Worm (Caenorhabditis elegans) whole organism, late embryonic: ENCODE data around the gene txdc-12.2.

Source experiments
- C08G9.2 ChIP-seq: sonication (generic microtip); optimal IDR thresholded peaks from 2 replicates; lab custom pipeline; 2016; ENCODE audit warnings: mild to moderate bottlenecking, missing genetic modification characterization, moderate library complexity, missing compliant biosample characterization
- F13H6.1 ChIP-seq: sonication (generic microtip); optimal IDR thresholded peaks from 2 replicates; lab custom pipeline; 2016; ENCODE audit warnings: missing genetic modification characterization, missing compliant biosample characterization
- K02D7.2 ChIP-seq: sonication (generic microtip); optimal IDR thresholded peaks from 2 replicates; lab custom pipeline; 2017; ENCODE audit warnings: mild to moderate bottlenecking, missing genetic modification characterization, missing compliant biosample characterization
- Y22D7AL.16 ChIP-seq: sonication (generic microtip); optimal IDR thresholded peaks from 2 replicates; lab custom pipeline; 2016; ENCODE audit warnings: missing genetic modification characterization, missing compliant biosample characterization
- ama-1 ChIP-seq: fragments of 150-350 bp; optimal IDR thresholded peaks from 2 replicates; lab custom pipeline; 2014
- ceh-14 ChIP-seq: sonication (generic microtip); optimal IDR thresholded peaks from 2 replicates; lab custom pipeline; 2016; ENCODE audit warnings: missing genotype, missing genetic modification characterization, missing compliant biosample characterization
- ceh-18 ChIP-seq: sonication (generic microtip); optimal IDR thresholded peaks from 2 replicates; lab custom pipeline; 2016; ENCODE audit warnings: missing genetic modification characterization, missing compliant biosample characterization
- ceh-2 ChIP-seq: sonication (generic microtip); optimal IDR thresholded peaks from 2 replicates; lab custom pipeline; 2016; ENCODE audit warnings: missing genotype, missing genetic modification characterization, missing compliant biosample characterization
- ceh-31 ChIP-seq: sonication (generic microtip); optimal IDR thresholded peaks from 2 replicates; lab custom pipeline; 2016; ENCODE audit warnings: missing genetic modification characterization, missing compliant biosample characterization
- ceh-45 ChIP-seq: fragments of 200-800 bp; sonication (Bioruptor generic); IDR thresholded peaks from 2 replicates; pipeline ENCODE4 v1.3.6; 2022; ENCODE audit warnings: missing genetic modification reagents, missing genetic modification characterization, missing compliant biosample characterization
- ceh-6 ChIP-seq: fragments of 200-800 bp; sonication (Bioruptor generic); optimal IDR thresholded peaks from 2 replicates; lab custom pipeline; 2018; ENCODE audit warnings: mild to moderate bottlenecking, missing genetic modification characterization, missing compliant biosample characterization
- ceh-9 ChIP-seq: sonication (generic microtip); optimal IDR thresholded peaks from 2 replicates; lab custom pipeline; 2016; ENCODE audit warnings: mild to moderate bottlenecking, missing genetic modification characterization, inconsistent platforms, missing compliant biosample characterization
- che-1 ChIP-seq: sonication (generic microtip); optimal IDR thresholded peaks from 2 replicates; lab custom pipeline; 2016; ENCODE audit warnings: mild to moderate bottlenecking, missing genetic modification characterization, missing compliant biosample characterization
- dmd-4 ChIP-seq: sonication (generic microtip); optimal IDR thresholded peaks from 2 replicates; lab custom pipeline; 2016; ENCODE audit warnings: borderline replicate concordance, missing genetic modification characterization, missing compliant biosample characterization
- dve-1 ChIP-seq: sonication (generic microtip); optimal IDR thresholded peaks from 2 replicates; lab custom pipeline; 2017; ENCODE audit warnings: antibody characterized with exemption, mild to moderate bottlenecking, missing genetic modification characterization, missing compliant biosample characterization
- elt-2 ChIP-seq: sonication (generic microtip); optimal IDR thresholded peaks from 2 replicates; lab custom pipeline; 2016; ENCODE audit warnings: missing genetic modification reagents, missing genetic modification characterization, missing compliant biosample characterization
- eyg-1 ChIP-seq: sonication (generic microtip); optimal IDR thresholded peaks from 2 replicates; lab custom pipeline; 2016; ENCODE audit warnings: missing genotype, missing genetic modification characterization, missing compliant biosample characterization
- fax-1 ChIP-seq: sonication (generic microtip); optimal IDR thresholded peaks from 2 replicates; lab custom pipeline; 2016; ENCODE audit warnings: missing genotype, missing genetic modification characterization, missing compliant biosample characterization
- fkh-10 ChIP-seq: fragments of 150-350 bp; optimal IDR thresholded peaks from 2 replicates; lab custom pipeline; 2014; ENCODE audit warnings: missing biosample characterization, missing genetic modification reagents, missing genetic modification characterization
- fkh-6 ChIP-seq: sonication (generic microtip); optimal IDR thresholded peaks from 2 replicates; lab custom pipeline; 2016; ENCODE audit warnings: missing genetic modification characterization, missing compliant biosample characterization
- hlh-13 ChIP-seq: fragments of 200-800 bp; sonication (Bioruptor generic); optimal IDR thresholded peaks from 2 replicates; lab custom pipeline; 2018; ENCODE audit warnings: mild to moderate bottlenecking, missing genetic modification characterization, missing compliant biosample characterization
- hlh-30 ChIP-seq: sonication (generic microtip); optimal IDR thresholded peaks from 2 replicates; lab custom pipeline; 2017; ENCODE audit warnings: antibody characterized with exemption, missing genetic modification characterization, missing compliant biosample characterization; ENCODE audit not compliant: insufficient read depth
- hlh-6 ChIP-seq: sonication (generic microtip); optimal IDR thresholded peaks from 2 replicates; lab custom pipeline; 2016; ENCODE audit warnings: missing genotype, missing genetic modification characterization, missing compliant biosample characterization
- hlh-8 ChIP-seq: sonication (generic microtip); optimal IDR thresholded peaks from 2 replicates; lab custom pipeline; 2016; ENCODE audit warnings: missing genotype, missing genetic modification characterization, missing compliant biosample characterization
- nfya-1 ChIP-seq: sonication (generic microtip); optimal IDR thresholded peaks from 2 replicates; lab custom pipeline; 2017; ENCODE audit warnings: missing genetic modification characterization, mild to moderate bottlenecking, missing compliant biosample characterization, antibody characterized with exemption, moderate library complexity
- nhr-232 ChIP-seq: sonication (generic microtip); optimal IDR thresholded peaks from 2 replicates; lab custom pipeline; 2016; ENCODE audit warnings: missing genetic modification characterization, missing compliant biosample characterization
- npax-4 ChIP-seq: sonication (generic microtip); optimal IDR thresholded peaks from 2 replicates; lab custom pipeline; 2016; ENCODE audit warnings: missing genetic modification characterization, missing compliant biosample characterization
- pat-9 ChIP-seq: fragments of 200-800 bp; sonication (Bioruptor generic); optimal IDR thresholded peaks from 2 replicates; lab custom pipeline; 2018; ENCODE audit warnings: mild to moderate bottlenecking, missing genetic modification characterization, moderate library complexity, missing compliant biosample characterization
- pax-1 ChIP-seq: fragments of 150-350 bp; optimal IDR thresholded peaks from 2 replicates; lab custom pipeline; 2014; ENCODE audit warnings: missing biosample characterization, missing genetic modification characterization
- pha-2 ChIP-seq: sonication (generic microtip); optimal IDR thresholded peaks from 2 replicates; lab custom pipeline; 2017; ENCODE audit warnings: mild to moderate bottlenecking, missing genetic modification characterization, missing compliant biosample characterization
- pha-4 ChIP-seq: fragments of 150-350 bp; optimal IDR thresholded peaks from 2 replicates; lab custom pipeline; 2018; ENCODE audit warnings: missing biosample characterization, missing genetic modification reagents, missing genetic modification characterization
- pqm-1 ChIP-seq: sonication (generic microtip); optimal IDR thresholded peaks from 2 replicates; lab custom pipeline; 2016; ENCODE audit warnings: missing genetic modification characterization, missing compliant biosample characterization
- pros-1 ChIP-seq: fragments of 150-350 bp; optimal IDR thresholded peaks from 2 replicates; lab custom pipeline; 2014; ENCODE audit warnings: missing biosample characterization, missing genetic modification reagents, missing genetic modification characterization
- rnt-1 ChIP-seq: sonication (generic microtip); optimal IDR thresholded peaks from 2 replicates; lab custom pipeline; 2016; ENCODE audit warnings: missing genetic modification characterization, missing compliant biosample characterization
- sdc-2 ChIP-seq: sonication (generic microtip); optimal IDR thresholded peaks from 2 replicates; lab custom pipeline; 2016; ENCODE audit warnings: missing genotype, missing genetic modification characterization, missing compliant biosample characterization
- sox-4 ChIP-seq: sonication (generic microtip); optimal IDR thresholded peaks from 2 replicates; lab custom pipeline; 2017; ENCODE audit warnings: mild to moderate bottlenecking, missing genetic modification characterization, inconsistent platforms, missing compliant biosample characterization
- tbx-7 ChIP-seq: sonication (generic microtip); optimal IDR thresholded peaks from 2 replicates; lab custom pipeline; 2016; ENCODE audit warnings: missing genotype, missing genetic modification characterization, missing compliant biosample characterization
- ttx-3 ChIP-seq: sonication (generic microtip); optimal IDR thresholded peaks from 2 replicates; lab custom pipeline; 2016; ENCODE audit warnings: missing genetic modification reagents, missing genetic modification characterization, missing compliant biosample characterization
- unc-3 ChIP-seq, 2 experiments: fragments of 200-800 bp in 1 of 2; sonication (Bioruptor generic) in 1 of 2; sonication (generic microtip) in 1 of 2; conservative IDR thresholded peaks in 1 of 2; optimal IDR thresholded peaks in 1 of 2; 2 replicates each; pipeline versions ENCODE4 v1.3.6 to Lab custom; 2016 to 2022; ENCODE audit warnings: missing compliant biosample characterization in 2 of 2, missing genetic modification characterization in 2 of 2, missing genetic modification reagents in 1 of 2
- unc-42 ChIP-seq: sonication (generic microtip); optimal IDR thresholded peaks from 2 replicates; lab custom pipeline; 2016; ENCODE audit warnings: missing genotype, missing genetic modification characterization, missing compliant biosample characterization
- unc-86 ChIP-seq: sonication (generic microtip); optimal IDR thresholded peaks from 2 replicates; lab custom pipeline; 2016; ENCODE audit warnings: missing genetic modification characterization, missing compliant biosample characterization
- zip-5 ChIP-seq: sonication (generic microtip); optimal IDR thresholded peaks from 2 replicates; lab custom pipeline; 2016; ENCODE audit warnings: missing genetic modification characterization, missing compliant biosample characterization

Gene txdc-12.2

DNA sequence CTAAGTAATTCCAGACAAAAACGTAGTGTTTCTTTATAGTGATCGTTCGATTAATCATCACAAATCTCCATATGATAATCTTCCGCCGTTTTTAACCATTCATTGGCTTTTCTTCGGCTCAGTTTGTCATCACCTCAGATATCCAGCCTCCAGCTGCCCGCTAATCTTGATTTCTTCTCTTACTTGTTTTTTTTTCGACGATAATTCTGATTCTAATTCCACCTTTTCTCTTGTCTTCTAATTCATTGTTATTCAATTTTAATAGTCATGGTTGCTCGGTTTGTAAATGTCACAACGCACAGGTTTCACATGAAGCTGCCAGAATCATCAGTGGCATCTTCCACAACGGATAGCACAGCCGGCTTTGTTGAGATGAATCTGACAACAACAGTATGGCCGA lies 5.3 kb downstream of the txdc-12.2 start, which contains the start of gene F49H12.4:
Gene F49H12.4 (plus strand): TSS at position 301 of the 400 bp plus-strand sequence.
- TF ChIP-seq ceh-31 (no peak), npax-4 (tag; lab: Kevin White, UChicago) (no peak), ceh-9 (no peak), eyg-1 (tag; lab: Kevin White, UChicago) (no peak), unc-3 (GFP tag; conservative IDR thresholded peaks at IDR 0.05; lab: Robert Waterston, UW) (no peak), unc-3 (tag; optimal IDR thresholded peaks at IDR 0.05; lab: Kevin White, UChicago) (no peak), fax-1 (tag; lab: Kevin White, UChicago) (no peak), ceh-2 (tag; lab: Kevin White, UChicago) (no peak), zip-5 (tag; lab: Kevin White, UChicago) (no peak), K02D7.2 (tag; lab: Kevin White, UChicago) (no peak), fkh-10 (GFP tag; lab: Kevin White, UChicago) (no peak)

DNA sequence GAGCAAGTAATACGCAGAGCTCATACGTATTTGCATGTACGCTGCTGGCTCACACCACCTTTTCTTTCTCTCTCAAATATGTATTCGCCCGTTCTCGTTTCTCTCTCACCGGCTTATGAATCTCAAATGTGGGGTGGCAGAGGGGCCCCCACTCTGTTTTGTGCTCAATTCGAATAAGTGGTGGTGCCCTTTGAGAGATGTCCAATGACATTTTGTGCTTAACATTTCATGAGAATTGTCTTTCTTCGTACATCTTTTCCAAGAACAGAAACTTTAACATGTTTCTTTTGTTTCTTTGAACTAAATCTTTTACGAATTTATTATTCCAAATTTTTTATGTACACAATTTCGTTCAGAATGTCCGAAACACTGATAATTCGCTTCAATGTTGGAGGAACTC lies 9.8 kb downstream of the txdc-12.2 start, which contains the start of gene F49H12.3:
Gene F49H12.3 (plus strand): TSS at position 357 of the 400 bp plus-strand sequence.
- TF ChIP-seq ama-1 (lab: Kevin White, UChicago) (no peak), Y22D7AL.16 (tag; lab: Kevin White, UChicago) (no peak), dve-1 (tag; lab: Kevin White, UChicago) (no peak), rnt-1 (tag; lab: Kevin White, UChicago) (no peak), hlh-13 (GFP tag; lab: Kevin White, UChicago) (no peak), hlh-8 (no peak), sdc-2 (tag; lab: Kevin White, UChicago) (no peak), pha-4 (no peak), nfya-1 (no peak), che-1 (tag; lab: Kevin White, UChicago) (no peak), fkh-6 (tag; lab: Kevin White, UChicago) (no peak), pat-9 (tag; lab: Kevin White, UChicago) (no peak), ceh-45 (no peak), K02D7.2 (tag; lab: Kevin White, UChicago) (no peak), hlh-30 (tag; lab: Kevin White, UChicago) (no peak), dmd-4 (no peak), npax-4 (tag; lab: Kevin White, UChicago) (no peak), hlh-6 (no peak)

DNA sequence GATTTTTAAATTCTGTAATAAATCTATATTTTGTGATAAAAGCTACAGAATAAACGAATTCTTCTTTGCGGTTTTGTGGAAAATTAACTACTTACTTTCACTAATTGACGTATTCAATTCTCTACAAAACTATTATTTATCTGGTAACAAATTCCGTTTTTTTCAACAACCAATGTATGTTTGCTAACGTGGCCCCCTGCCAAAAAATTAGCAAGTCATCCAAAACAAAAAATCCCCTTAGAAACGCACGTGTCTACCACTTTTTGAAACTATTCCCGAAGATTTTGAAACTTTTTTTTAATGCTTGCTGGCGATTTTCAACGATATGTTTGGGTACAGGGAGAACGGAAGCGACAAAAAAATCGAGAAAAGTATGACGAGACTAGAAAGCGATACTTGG lies 10.7 kb downstream of the txdc-12.2 start, which contains the start of gene F49H12.2:
Gene F49H12.2 (plus strand): TSS at position 301 of the 400 bp plus-strand sequence.
- TF ChIP-seq eyg-1 (tag; lab: Kevin White, UChicago), result no peak
- no peak for TF ChIP-seq sox-4 (tag; lab: Kevin White, UChicago)

DNA sequence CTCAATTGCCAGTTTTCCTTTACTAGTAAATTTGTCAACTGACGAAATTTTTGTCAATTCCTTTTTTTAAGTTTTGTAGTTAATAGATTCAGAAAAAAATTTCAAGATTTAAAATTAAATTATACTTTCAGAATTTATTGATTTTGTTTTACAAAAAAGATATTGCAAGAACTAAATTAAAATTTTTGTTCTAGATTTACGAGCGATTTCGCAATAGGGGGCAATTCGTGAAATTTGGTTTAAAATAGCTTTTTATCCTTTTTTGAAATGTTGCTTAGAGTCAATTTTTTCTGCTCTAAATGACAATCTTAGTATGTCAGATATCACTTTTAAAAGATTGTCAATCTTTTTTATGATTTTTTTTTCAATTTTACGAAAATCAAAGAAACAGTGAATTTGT lies 11.2 kb downstream of the txdc-12.2 start:
- TF ChIP-seq pat-9 (tag; lab: Kevin White, UChicago), result no peak
- TF ChIP-seq ceh-9, result no peak
- no peak for TF ChIP-seq fax-1 (tag; lab: Kevin White, UChicago)
- TF ChIP-seq ceh-6 (GFP tag; lab: Kevin White, UChicago), result no peak

DNA sequence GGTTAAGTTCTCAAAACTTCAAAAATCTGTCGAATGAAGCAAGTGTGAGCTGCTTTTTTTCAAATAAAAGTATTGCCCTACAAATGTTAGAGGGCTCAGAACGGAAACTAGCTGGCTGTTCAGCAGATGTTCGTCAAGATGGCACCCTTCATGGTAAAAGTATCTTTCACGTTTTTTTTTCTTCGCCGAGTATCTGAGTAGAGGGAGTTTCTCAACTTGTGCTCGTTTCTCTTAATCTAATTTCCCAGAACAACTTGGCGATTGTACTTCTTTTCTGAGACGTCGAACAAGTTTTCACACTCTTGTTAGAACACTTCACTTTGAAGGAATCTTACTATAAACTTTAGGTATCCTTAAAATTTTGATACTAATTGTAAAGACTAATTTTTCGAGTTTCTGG lies 13.5 kb downstream of the txdc-12.2 start:
- TF ChIP-seq ttx-3 (tag; lab: Kevin White, UChicago), result no peak
- peak; percentile 24 for TF ChIP-seq unc-42 (tag; lab: Kevin White, UChicago)

DNA sequence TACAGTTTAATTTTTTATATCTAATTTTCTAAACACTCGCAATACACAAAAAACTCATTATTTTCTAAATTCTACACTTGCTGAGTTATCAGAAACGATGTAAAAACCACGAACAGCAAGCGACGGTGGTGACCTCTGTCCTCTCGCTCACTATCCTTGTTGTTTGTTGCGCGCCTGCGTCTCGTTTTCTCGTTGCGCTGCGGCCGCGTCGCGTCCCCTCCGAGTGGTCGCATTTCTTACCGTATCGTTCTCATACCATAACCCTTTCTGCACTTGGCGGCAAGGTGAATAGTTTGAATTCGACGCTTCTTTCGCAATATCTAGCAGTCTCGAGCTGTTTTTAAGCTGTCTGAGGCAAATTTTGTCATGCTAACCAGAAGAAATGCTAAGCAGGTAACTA lies 15.2 kb downstream of the txdc-12.2 start, which contains the start of gene lsy-2:
Gene lsy-2 (plus strand): TSS at position 271 of the 400 bp plus-strand sequence.
- TF ChIP-seq tbx-7 (no peak), pax-1 (tag; lab: Kevin White, UChicago) (peak; percentile 37), rnt-1 (tag; lab: Kevin White, UChicago) (peak; percentile 26), pqm-1 (tag; lab: Kevin White, UChicago) (no peak), C08G9.2 (no peak), nfya-1 (peak; percentile 87), nhr-232 (no peak), ceh-18 (tag; lab: Kevin White, UChicago) (peak; percentile 16), F13H6.1 (tag; lab: Kevin White, UChicago) (no peak), npax-4 (tag; lab: Kevin White, UChicago) (no peak), hlh-30 (tag; lab: Kevin White, UChicago) (no peak), pha-2 (no peak), elt-2 (peak; percentile 51), ceh-6 (GFP tag; lab: Kevin White, UChicago) (no peak), pha-4 (no peak), pros-1 (tag; lab: Kevin White, UChicago) (no peak), dmd-4 (no peak), ceh-14 (no peak), unc-86 (tag; lab: Kevin White, UChicago) (no peak)
